Worm (Caenorhabditis elegans): ENCODE results near the gene pxn-1.

ce11 chrV:8517711-8518110 is 23.0 kb downstream of the pxn-1 start:
- TF ChIP-seq nhr-76 (tag; optimal IDR thresholded peaks at IDR 0.05) (no peak), F49E8.2 (tag; optimal IDR thresholded peaks at IDR 0.05; ENCODE audit: borderline replicate concordance) (no peak), nhr-41 (GFP tag; IDR thresholded peaks at IDR 0.05) (no peak), nhr-10 (tag; optimal IDR thresholded peaks at IDR 0.05) (no peak), egl-27 (tag; optimal IDR thresholded peaks at IDR 0.05) (no peak), set-16 (GFP tag; IDR thresholded peaks at IDR 0.05) (no peak), hlh-11 (tag; optimal IDR thresholded peaks at IDR 0.05) (no peak), daf-12 (tag; optimal IDR thresholded peaks at IDR 0.05) (no peak), ztf-11 (tag; optimal IDR thresholded peaks at IDR 0.05) (no peak), unc-39 (tag; optimal IDR thresholded peaks at IDR 0.05) (no peak), skn-1 (tag; optimal IDR thresholded peaks at IDR 0.05) (no peak), aha-1 (tag) (no peak)
